Worm (Caenorhabditis elegans) whole organism, L1 larva: ENCODE data around the gene R11H6.5.

Source experiments
- ama-1 ChIP-seq: fragments of 150-350 bp; optimal IDR thresholded peaks from 2 replicates; lab custom pipeline; 2014
- ceh-90 ChIP-seq: sonication (generic microtip); optimal IDR thresholded peaks from 2 replicates; lab custom pipeline; 2016; ENCODE audit warnings: missing genetic modification characterization, missing compliant biosample characterization
- dpl-1 ChIP-seq, 3 experiments: fragments of 150-350 bp in 2 of 3; sonication (generic microtip) in 1 of 3; optimal IDR thresholded peaks; 2 replicates each; lab custom pipeline; 2014 to 2017; ENCODE audit warnings: missing biosample characterization in 3 of 3, missing genetic modification characterization in 3 of 3, missing genetic modification reagents in 3 of 3
- ets-5 ChIP-seq: fragments of 200-800 bp; sonication (Bioruptor generic); IDR thresholded peaks from 2 replicates; pipeline ENCODE4 v1.3.6; 2022; ENCODE audit warnings: missing genetic modification characterization, missing compliant biosample characterization
- lsy-2 ChIP-seq, 2 experiments: fragments of 150-350 bp; optimal IDR thresholded peaks; 2 replicates each; lab custom pipeline; 2014; ENCODE audit warnings: missing biosample characterization in 2 of 2, missing genetic modification characterization in 2 of 2
- nhr-11 ChIP-seq: fragments of 150-350 bp; optimal IDR thresholded peaks from 2 replicates; lab custom pipeline; 2014; ENCODE audit warnings: missing biosample characterization, missing genetic modification characterization
- nhr-237 ChIP-seq: fragments of 150-350 bp; optimal IDR thresholded peaks from 2 replicates; lab custom pipeline; 2014; ENCODE audit warnings: missing biosample characterization, missing genetic modification characterization
- vab-15 ChIP-seq: sonication (generic microtip); optimal IDR thresholded peaks from 2 replicates; lab custom pipeline; 2017; ENCODE audit warnings: missing genotype, mild to moderate bottlenecking, missing genetic modification characterization, missing compliant biosample characterization

DNA sequence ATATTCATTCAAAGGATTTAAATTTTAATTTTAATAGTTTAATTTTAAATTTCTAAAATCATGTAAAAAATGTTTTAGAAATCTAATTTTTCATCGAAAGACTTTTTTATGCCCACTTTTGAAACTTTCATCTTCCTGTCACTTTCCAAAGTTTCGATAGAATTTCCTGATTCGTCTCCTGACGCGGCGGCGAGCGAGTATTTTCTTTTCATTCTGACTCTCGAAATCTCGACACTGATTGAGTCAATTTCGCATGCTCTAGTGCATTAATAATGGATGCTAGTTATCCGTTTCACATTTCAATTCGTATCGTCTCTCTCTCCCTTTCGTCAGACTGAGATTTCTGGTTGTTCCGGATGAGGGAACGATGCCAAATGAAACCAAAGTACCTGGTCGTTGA, 36.8 kb upstream of the R11H6.5 start:
- TF ChIP-seq nhr-237 (no peak), ama-1 (lab: Kevin White, UChicago) (no peak), ceh-90 (tag; lab: Kevin White, UChicago) (no peak), dpl-1 (GFP tag; optimal IDR thresholded peaks at IDR 0.05; lab: Kevin White, UChicago) (no peak), ets-5 (no peak), vab-15 (no peak), lsy-2 (tag; optimal IDR thresholded peaks at IDR 0.05; lab: Kevin White, UChicago) (no peak), nhr-11 (tag; lab: Kevin White, UChicago) (no peak)
